Worm (Caenorhabditis elegans) whole organism, midembryonic: ENCODE results near the gene R160.13.

Source experiments
- T22C8.4 ChIP-seq: fragments of 200-800 bp; sonication (Bioruptor generic); IDR thresholded peaks from 2 replicates; pipeline ENCODE4 v1.3.6; 2022; ENCODE audit warnings: missing genetic modification characterization, missing compliant biosample characterization
- cog-1 ChIP-seq: sonication (generic microtip); optimal IDR thresholded peaks from 2 replicates; lab custom pipeline; 2016; ENCODE audit warnings: missing genetic modification characterization, missing compliant biosample characterization
- med-1 ChIP-seq: sonication (generic microtip); optimal IDR thresholded peaks from 2 replicates; lab custom pipeline; 2017; ENCODE audit warnings: missing genetic modification characterization, mild to moderate bottlenecking, missing compliant biosample characterization, antibody characterized with exemption, missing genetic modification reagents; ENCODE audit not compliant: insufficient read depth
- ref-1 ChIP-seq: fragments of 200-800 bp; sonication (Bioruptor generic); conservative IDR thresholded peaks from 2 replicates; pipeline ENCODE4 v1.3.6; 2022; ENCODE audit warnings: missing genetic modification reagents, missing genetic modification characterization, missing compliant biosample characterization
- tab-1 ChIP-seq: fragments of 200-800 bp; sonication (Bioruptor generic); IDR thresholded peaks from 2 replicates; pipeline ENCODE4 v1.3.6; 2022; ENCODE audit warnings: missing genetic modification characterization, missing compliant biosample characterization
- ztf-29 ChIP-seq: fragments of 200-800 bp; sonication (Bioruptor generic); IDR thresholded peaks from 2 replicates; pipeline ENCODE4 v1.3.6; 2022; ENCODE audit warnings: missing genetic modification reagents, missing genetic modification characterization, missing compliant biosample characterization

R160.13 gene

ce11 chrX:4322847-4323455 is 48.4 kb downstream of the R160.13 start:
- TF ChIP-seq ref-1 (GFP tag; lab: Robert Waterston, UW) (no peak), med-1 (GFP tag; lab: Kevin White, UChicago) (no peak), tab-1 (GFP tag; lab: Robert Waterston, UW) (no peak), ztf-29 (GFP tag; lab: Robert Waterston, UW) (no peak), T22C8.4 (GFP tag; lab: Robert Waterston, UW) (no peak), cog-1 (tag; lab: Kevin White, UChicago) (no peak)
